Worm (Caenorhabditis elegans): ENCODE data around the gene EEED8.2.

DNA sequence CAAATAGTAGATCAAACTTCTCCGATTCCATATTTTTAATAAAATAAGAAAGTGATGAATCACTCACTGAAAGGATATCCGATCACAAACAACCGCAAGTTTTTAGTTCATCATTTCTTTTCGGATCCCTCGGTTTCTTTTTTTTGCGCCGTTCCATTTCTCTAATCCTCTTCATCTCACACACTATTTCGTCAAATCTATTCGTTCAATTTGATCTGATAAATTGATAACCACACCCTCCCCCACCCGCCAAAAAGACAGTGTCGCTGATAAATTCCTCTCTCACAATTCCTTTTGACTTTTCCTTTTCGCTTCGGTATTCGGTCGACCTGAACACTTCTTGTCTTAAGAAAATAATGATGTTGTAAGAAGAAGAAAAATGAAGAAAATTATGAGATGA, 43.0 kb downstream of the EEED8.2 start:
- TF ChIP-seq B0310.2 (tag; optimal IDR thresholded peaks at IDR 0.05) (no peak), aly-1 (tag; optimal IDR thresholded peaks at IDR 0.05) (no peak), ama-1 (optimal IDR thresholded peaks at IDR 0.05) (no peak), hnd-1 (tag; optimal IDR thresholded peaks at IDR 0.05) (no peak), tbx-37 (GFP tag; conservative IDR thresholded peaks at IDR 0.05) (no peak), ceh-13 (GFP tag; optimal IDR thresholded peaks at IDR 0.05) (no peak), tbx-11 (GFP tag; IDR thresholded peaks at IDR 0.05) (no peak), F13C5.2 (tag; optimal IDR thresholded peaks at IDR 0.05) (no peak), hmbx-1 (tag; optimal IDR thresholded peaks at IDR 0.05) (no peak), flt-1 (GFP tag; IDR thresholded peaks at IDR 0.05) (no peak), hmg-4 (GFP tag; optimal IDR thresholded peaks at IDR 0.05) (no peak), sea-1 (GFP tag; conservative IDR thresholded peaks at IDR 0.05) (no peak), tra-4 (tag; optimal IDR thresholded peaks at IDR 0.05) (no peak)
